Fruit fly (Drosophila melanogaster) Kc167 (cell line): Measurements from ENCODE around the gene BORCS5.

Experiments
- Sin3A ChIP-seq: fragments of >200 bp; optimal IDR thresholded peaks from 2 replicates; lab custom pipeline; 2018; ENCODE audit warnings: missing external identifiers
- psq ChIP-seq: fragments of >200 bp; optimal IDR thresholded peaks from 2 replicates; lab custom pipeline; 2017; ENCODE audit warnings: missing external identifiers

dm6 chrX:11854758-11855465 lies 17.7 kb downstream of the BORCS5 start, which contains the start of the genes CG10347 and ATP7:
- no peak for TF ChIP-seq Sin3A (lab: Kevin White, UChicago)
- TF ChIP-seq psq (lab: Kevin White, UChicago): no peak
